Worm (Caenorhabditis elegans): ENCODE results near the gene F09E5.14.

DNA sequence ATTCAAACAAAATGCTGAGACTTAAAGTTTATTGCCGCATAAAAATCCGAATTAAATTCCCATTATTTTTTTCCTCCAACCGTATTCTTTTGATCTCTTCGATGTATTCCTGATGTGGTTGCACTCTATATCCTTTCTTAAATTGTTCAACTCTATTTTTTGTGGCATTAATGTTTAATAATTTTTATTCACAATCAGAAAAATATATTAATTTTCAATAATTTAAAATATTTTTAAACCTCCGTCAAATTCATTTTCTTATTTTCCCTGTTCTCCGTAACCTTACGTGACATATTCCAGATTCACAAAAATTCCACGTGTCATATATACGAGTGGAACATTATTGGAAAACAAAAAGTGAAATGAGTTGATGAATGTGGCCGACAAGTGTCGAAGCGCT, 32.9 kb downstream of the F09E5.14 start, which contains the start of gene gcy-12:
- no peak for TF ChIP-seq nhr-28 (tag; optimal IDR thresholded peaks at IDR 0.05)
- TF ChIP-seq unc-62 (GFP tag; optimal IDR thresholded peaks at IDR 0.05): no peak
- TF ChIP-seq unc-120 (tag; optimal IDR thresholded peaks at IDR 0.05; ENCODE audit: poor library complexity, severe bottlenecking): no peak
- TF ChIP-seq elt-1 (tag; optimal IDR thresholded peaks at IDR 0.05; ENCODE audit: borderline replicate concordance, insufficient read depth): no peak
- TF ChIP-seq ztf-11 (tag; optimal IDR thresholded peaks at IDR 0.05): no peak
- no peak for TF ChIP-seq nhr-237 (tag; optimal IDR thresholded peaks at IDR 0.05)
- TF ChIP-seq snpc-4 (tag; optimal IDR thresholded peaks at IDR 0.05): no peak
- TF ChIP-seq ham-2 (GFP tag; optimal IDR thresholded peaks at IDR 0.05): no peak
- TF ChIP-seq nhr-12 (tag; optimal IDR thresholded peaks at IDR 0.05): no peak
- no peak for TF ChIP-seq mls-2 (tag; optimal IDR thresholded peaks at IDR 0.05)
- no peak for TF ChIP-seq lin-13 (tag; optimal IDR thresholded peaks at IDR 0.05)
- TF ChIP-seq ceh-43 (GFP tag; optimal IDR thresholded peaks at IDR 0.05): no peak
- no peak for TF ChIP-seq nhr-76 (tag; optimal IDR thresholded peaks at IDR 0.05)

Measured in whole organism, mixed stage, embryonic.